Worm (Caenorhabditis elegans) whole organism, early embryonic: ENCODE data around the gene srv-26.

Experiments
- B0310.2 ChIP-seq: sonication (generic microtip); optimal IDR thresholded peaks from 2 replicates; lab custom pipeline; 2016; ENCODE audit warnings: mild to moderate bottlenecking, missing genetic modification characterization, missing compliant biosample characterization
- F13C5.2 ChIP-seq: sonication (generic microtip); optimal IDR thresholded peaks from 2 replicates; lab custom pipeline; 2017; ENCODE audit warnings: mild to moderate bottlenecking, missing genetic modification characterization, inconsistent platforms, missing compliant biosample characterization
- ama-1 ChIP-seq: fragments of 150-350 bp; optimal IDR thresholded peaks from 2 replicates; lab custom pipeline; 2014
- flt-1 ChIP-seq: fragments of 200-800 bp; sonication (Bioruptor generic); IDR thresholded peaks from 2 replicates; pipeline ENCODE4 v1.3.6; 2022; ENCODE audit warnings: missing genetic modification characterization, missing compliant biosample characterization
- hmbx-1 ChIP-seq: sonication (generic microtip); optimal IDR thresholded peaks from 2 replicates; lab custom pipeline; 2016; ENCODE audit warnings: mild to moderate bottlenecking, missing genetic modification characterization, missing compliant biosample characterization
- scrt-1 ChIP-seq: fragments of 200-800 bp; sonication (Bioruptor generic); IDR thresholded peaks from 2 replicates; pipeline ENCODE4 v1.3.6; 2022; ENCODE audit warnings: missing genetic modification characterization, missing compliant biosample characterization
- sea-1 ChIP-seq: fragments of 200-800 bp; sonication (Bioruptor generic); conservative IDR thresholded peaks from 2 replicates; pipeline ENCODE4 v1.3.6; 2022; ENCODE audit warnings: missing genetic modification characterization, missing compliant biosample characterization
- tbx-37 ChIP-seq: fragments of 200-800 bp; sonication (Bioruptor generic); conservative IDR thresholded peaks from 2 replicates; pipeline ENCODE4 v1.3.6; 2022; ENCODE audit warnings: missing genetic modification reagents, missing genetic modification characterization, missing compliant biosample characterization
- tra-4 ChIP-seq: sonication (generic microtip); optimal IDR thresholded peaks from 2 replicates; lab custom pipeline; 2017; ENCODE audit warnings: missing genetic modification characterization, missing compliant biosample characterization

DNA sequence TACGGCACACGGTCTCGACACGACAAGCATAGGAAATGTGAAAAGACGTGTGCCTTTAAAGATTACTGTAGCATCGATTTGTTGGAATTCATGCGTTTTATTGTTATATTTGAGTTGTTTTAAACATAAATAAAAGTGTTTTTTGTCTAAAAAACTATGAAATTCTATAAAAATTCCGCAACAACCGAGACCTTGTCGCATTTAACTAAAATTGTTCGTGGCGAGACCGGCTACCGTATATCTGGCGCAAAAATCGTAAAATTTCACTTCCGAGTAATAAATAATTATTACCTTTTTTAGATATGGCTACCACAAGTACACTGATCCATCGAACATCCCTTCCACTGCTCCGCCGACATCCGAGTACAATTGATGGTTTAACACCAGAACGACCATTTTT, 35.7 kb upstream of the srv-26 start, which contains the start of gene ipla-6:
- TF ChIP-seq ama-1 (lab: Kevin White, UChicago): no peak
- TF ChIP-seq B0310.2 (tag; lab: Kevin White, UChicago): no peak
- no peak for TF ChIP-seq sea-1 (GFP tag; lab: Robert Waterston, UW)
- TF ChIP-seq F13C5.2: no peak
- no peak for TF ChIP-seq tra-4 (tag; lab: Kevin White, UChicago)
- TF ChIP-seq tbx-37 (GFP tag; lab: Robert Waterston, UW): no peak
- TF ChIP-seq scrt-1 (GFP tag; lab: Robert Waterston, UW): no peak
- TF ChIP-seq hmbx-1 (tag; lab: Kevin White, UChicago): no peak
- no peak for TF ChIP-seq flt-1
